Worm (Caenorhabditis elegans) whole organism, L3 larva: Measurements from ENCODE around the gene ZK632.12.

Experiments used
- daf-12 ChIP-seq: fragments of 150-350 bp; optimal IDR thresholded peaks from 2 replicates; lab custom pipeline; 2014; ENCODE audit warnings: missing biosample characterization, missing genetic modification reagents, missing genetic modification characterization
- lin-39 ChIP-seq: fragments of 150-350 bp; optimal IDR thresholded peaks from 2 replicates; lab custom pipeline; 2018; ENCODE audit warnings: missing biosample characterization, missing genetic modification reagents, missing genetic modification characterization
- nhr-11 ChIP-seq: fragments of 150-350 bp; optimal IDR thresholded peaks from 2 replicates; lab custom pipeline; 2014; ENCODE audit warnings: missing biosample characterization, missing genetic modification characterization
- nhr-23 ChIP-seq: fragments of 150-350 bp; optimal IDR thresholded peaks from 2 replicates; lab custom pipeline; 2014; ENCODE audit warnings: missing biosample characterization, missing genetic modification reagents, missing genetic modification characterization
- nhr-43 ChIP-seq: sonication (generic microtip); optimal IDR thresholded peaks from 2 replicates; lab custom pipeline; 2016; ENCODE audit warnings: mild to moderate bottlenecking, missing genetic modification characterization, missing compliant biosample characterization; ENCODE audit not compliant: poor library complexity, severe bottlenecking
- unc-62 ChIP-seq: fragments of 150-350 bp; sonication (generic microtip); optimal IDR thresholded peaks from 4 replicates; lab custom pipeline; 2014; ENCODE audit warnings: missing biosample characterization, missing genetic modification reagents, missing genetic modification characterization
- zag-1 ChIP-seq: fragments of 150-350 bp; optimal IDR thresholded peaks from 2 replicates; lab custom pipeline; 2014; ENCODE audit warnings: missing biosample characterization, missing genetic modification characterization
- ztf-11 ChIP-seq: fragments of 150-350 bp; optimal IDR thresholded peaks from 2 replicates; lab custom pipeline; 2014; ENCODE audit warnings: missing biosample characterization, missing genetic modification characterization

ce11 chrIII:9824330-9824934 is 6.2 kb upstream of the ZK632.12 start, which contains the start of gene lin-52:
- TF ChIP-seq ztf-11 (tag; lab: Kevin White, UChicago): no peak
- no peak for TF ChIP-seq nhr-23 (tag; lab: Kevin White, UChicago)
- TF ChIP-seq unc-62 (GFP tag; lab: Kevin White, UChicago): no peak
- TF ChIP-seq zag-1 (tag; lab: Kevin White, UChicago): no peak
- no peak for TF ChIP-seq daf-12 (tag; lab: Kevin White, UChicago)
- no peak for TF ChIP-seq nhr-11 (tag; lab: Kevin White, UChicago)
- TF ChIP-seq lin-39 (tag; lab: Kevin White, UChicago): no peak
- peak; percentile 15 for TF ChIP-seq nhr-43
